Worm (Caenorhabditis elegans): ENCODE data around the gene haf-2.

- TF ChIP-seq blmp-1 (tag; optimal IDR thresholded peaks at IDR 0.05; ENCODE audit: insufficient read depth), result no peak
- no peak for TF ChIP-seq peb-1 (tag; optimal IDR thresholded peaks at IDR 0.05)
- TF ChIP-seq zag-1 (tag; optimal IDR thresholded peaks at IDR 0.05), result no peak
- no peak for TF ChIP-seq nhr-237 (tag; optimal IDR thresholded peaks at IDR 0.05)
- no peak for TF ChIP-seq lin-11 (tag; optimal IDR thresholded peaks at IDR 0.05)
- TF ChIP-seq nhr-129 (tag; optimal IDR thresholded peaks at IDR 0.05), result no peak
- TF ChIP-seq fos-1 (tag; optimal IDR thresholded peaks at IDR 0.05), result no peak
- TF ChIP-seq R02D3.7 (tag; optimal IDR thresholded peaks at IDR 0.05), result no peak
- no peak for TF ChIP-seq ztf-11 (tag; optimal IDR thresholded peaks at IDR 0.05)
- no peak for TF ChIP-seq elt-3 (tag; optimal IDR thresholded peaks at IDR 0.05)
- no peak for TF ChIP-seq snpc-4 (tag; optimal IDR thresholded peaks at IDR 0.05)
- no peak for TF ChIP-seq unc-62 (GFP tag; optimal IDR thresholded peaks at IDR 0.05)
Measured at ce11 chrII:7326199-7326598, 30.0 kb downstream of the haf-2 start.
